In genomic region chrX:12874798-12875342, ce11 we compare ENCODE assay signal across 1 worm cellular context.
A peak's percentile ranks its signal among the peaks of the same experiment; 100 is the strongest.
TF ChIP-seq lines count a peak whose summit lies in the region.

No protein-coding gene starts in this region.

TF ChIP-seq in whole organism, L3 larva, 47 proteins besides CTCF, POLR2A, EP300 and RAD21 (continued from another document):
- TF ChIP-seq mml-1 (tag; optimal IDR thresholded peaks at IDR 0.05; lab: Kevin White, UChicago) (no peak), fkh-10 (GFP tag; optimal IDR thresholded peaks at IDR 0.05; lab: Kevin White, UChicago) (no peak), pha-4 (tag; optimal IDR thresholded peaks at IDR 0.05; lab: Kevin White, UChicago) (no peak), lsy-12 (tag; optimal IDR thresholded peaks at IDR 0.05; lab: Kevin White, UChicago) (no peak), nhr-76 (tag; optimal IDR thresholded peaks at IDR 0.05; lab: Kevin White, UChicago) (no peak), nhr-12 (tag; optimal IDR thresholded peaks at IDR 0.05; lab: Kevin White, UChicago) (no peak), nhr-11 (tag; optimal IDR thresholded peaks at IDR 0.05; lab: Kevin White, UChicago) (no peak), elt-1 (tag; optimal IDR thresholded peaks at IDR 0.05; lab: Kevin White, UChicago) (peak; percentile 93), ceh-28 (tag; optimal IDR thresholded peaks at IDR 0.05; lab: Kevin White, UChicago) (no peak), nhr-25 (tag; optimal IDR thresholded peaks at IDR 0.05; lab: Kevin White, UChicago) (peak; percentile 62), ceh-16 (tag; optimal IDR thresholded peaks at IDR 0.05; lab: Kevin White, UChicago) (no peak), ztf-4 (tag; optimal IDR thresholded peaks at IDR 0.05; lab: Kevin White, UChicago) (no peak), lin-39 (tag; optimal IDR thresholded peaks at IDR 0.05; lab: Kevin White, UChicago) (no peak), hmg-11 (tag; optimal IDR thresholded peaks at IDR 0.05; lab: Kevin White, UChicago) (no peak), fos-1 (tag; optimal IDR thresholded peaks at IDR 0.05; lab: Kevin White, UChicago) (no peak), ceh-82 (tag; optimal IDR thresholded peaks at IDR 0.05; lab: Kevin White, UChicago) (no peak)
TF ChIP-seq in whole organism, L3 larva: peak in this region for 4.
